Worm (Caenorhabditis elegans) whole organism, L3 larva: Measurements from ENCODE around the gene vglu-2.

ENCODE experiments used
- ama-1 ChIP-seq: fragments of 150-350 bp; optimal IDR thresholded peaks from 2 replicates; lab custom pipeline; 2018
- egl-27 ChIP-seq: sonication (generic microtip); optimal IDR thresholded peaks from 4 replicates; lab custom pipeline; 2017; ENCODE audit warnings: missing biosample characterization, missing genetic modification reagents, missing genetic modification characterization
- fkh-10 ChIP-seq: sonication (generic microtip); optimal IDR thresholded peaks from 2 replicates; lab custom pipeline; 2017; ENCODE audit warnings: missing biosample characterization, missing genetic modification reagents, missing genetic modification characterization
- lsy-12 ChIP-seq: sonication (generic microtip); optimal IDR thresholded peaks from 2 replicates; lab custom pipeline; 2016; ENCODE audit warnings: mild to moderate bottlenecking, missing genetic modification characterization, missing compliant biosample characterization
- nhr-237 ChIP-seq: fragments of 150-350 bp; optimal IDR thresholded peaks from 2 replicates; lab custom pipeline; 2014; ENCODE audit warnings: missing biosample characterization, missing genetic modification characterization
- nhr-28 ChIP-seq: fragments of 150-350 bp; optimal IDR thresholded peaks from 2 replicates; lab custom pipeline; 2014; ENCODE audit warnings: missing biosample characterization, missing genetic modification characterization
- nhr-77 ChIP-seq: fragments of 150-350 bp; optimal IDR thresholded peaks from 2 replicates; lab custom pipeline; 2014; ENCODE audit warnings: missing biosample characterization, missing genetic modification characterization
- pqm-1 ChIP-seq: fragments of 150-350 bp; optimal IDR thresholded peaks from 2 replicates; lab custom pipeline; 2017; ENCODE audit warnings: missing biosample characterization, missing genetic modification characterization, inconsistent platforms
- skn-1 ChIP-seq: fragments of 150-350 bp; optimal IDR thresholded peaks from 2 replicates; lab custom pipeline; 2014; ENCODE audit warnings: missing biosample characterization, missing genetic modification characterization
- snpc-4 ChIP-seq: fragments of 150-350 bp; optimal IDR thresholded peaks from 2 replicates; lab custom pipeline; 2014; ENCODE audit warnings: missing biosample characterization, missing genetic modification characterization
- tbx-2 ChIP-seq: sonication (generic microtip); optimal IDR thresholded peaks from 2 replicates; lab custom pipeline; 2016; ENCODE audit warnings: mild to moderate bottlenecking, missing genetic modification characterization, missing compliant biosample characterization
- unc-62 ChIP-seq: fragments of 150-350 bp; sonication (generic microtip); optimal IDR thresholded peaks from 4 replicates; lab custom pipeline; 2014; ENCODE audit warnings: missing biosample characterization, missing genetic modification reagents, missing genetic modification characterization

- TF ChIP-seq egl-27 (tag; lab: Kevin White, UChicago) (no peak), fkh-10 (GFP tag; lab: Kevin White, UChicago) (no peak), tbx-2 (tag; lab: Kevin White, UChicago) (no peak), unc-62 (GFP tag; lab: Kevin White, UChicago) (no peak), lsy-12 (no peak), ama-1 (lab: Kevin White, UChicago) (no peak), snpc-4 (tag; lab: Kevin White, UChicago) (no peak), nhr-237 (no peak), pqm-1 (tag; lab: Kevin White, UChicago) (no peak), skn-1 (no peak), nhr-28 (tag; lab: Kevin White, UChicago) (no peak), nhr-77 (tag; lab: Kevin White, UChicago) (no peak)
Observed at ce11 chrIII:10318062-10318609, 23.2 kb downstream of the vglu-2 start, which contains the start of the genes unc-50 and ostf-4.
